Worm (Caenorhabditis elegans): ENCODE measurements around the gene F22H10.3.

- TF ChIP-seq him-1 (tag; optimal IDR thresholded peaks at IDR 0.05) (no peak), W03F9.2 (tag; optimal IDR thresholded peaks at IDR 0.05) (no peak)
These were observed 20.6 kb upstream of the F22H10.3 start for ce11 chrX:16698074-16698473.
